Worm (Caenorhabditis elegans) whole organism, mixed stage, embryonic: Measurements from ENCODE around the gene orc-2.

Experiments used
- M03D4.4 ChIP-seq: sonication (generic microtip); optimal IDR thresholded peaks from 2 replicates; lab custom pipeline; 2017; ENCODE audit warnings: mild to moderate bottlenecking, missing genetic modification characterization, missing compliant biosample characterization
- bed-3 ChIP-seq: fragments of 200-800 bp; sonication (Bioruptor generic); optimal IDR thresholded peaks from 3 replicates; lab custom pipeline; 2018; ENCODE audit warnings: mild to moderate bottlenecking, missing genetic modification characterization, moderate library complexity, missing compliant biosample characterization
- blmp-1 ChIP-seq: fragments of 150-350 bp; optimal IDR thresholded peaks from 2 replicates; lab custom pipeline; 2014; ENCODE audit warnings: missing biosample characterization, missing genetic modification characterization
- ceh-39 ChIP-seq: fragments of 150-350 bp; optimal IDR thresholded peaks from 2 replicates; lab custom pipeline; 2014; ENCODE audit warnings: missing biosample characterization, missing genetic modification characterization
- ceh-43 ChIP-seq: fragments of 200-800 bp; sonication (Bioruptor generic); optimal IDR thresholded peaks from 2 replicates; lab custom pipeline; 2018; ENCODE audit warnings: mild to moderate bottlenecking, missing genetic modification characterization, moderate library complexity, missing compliant biosample characterization
- ceh-83 ChIP-seq: fragments of 200-800 bp; sonication (Bioruptor generic); optimal IDR thresholded peaks from 2 replicates; lab custom pipeline; 2018; ENCODE audit warnings: mild to moderate bottlenecking, missing genetic modification characterization, missing compliant biosample characterization
- ces-1 ChIP-seq: fragments of 150-350 bp; optimal IDR thresholded peaks from 2 replicates; lab custom pipeline; 2014; ENCODE audit warnings: missing biosample characterization, missing genetic modification reagents, missing genetic modification characterization
- cnd-1 ChIP-seq: fragments of 200-800 bp; sonication (Bioruptor generic); optimal IDR thresholded peaks from 2 replicates; lab custom pipeline; 2018; ENCODE audit warnings: mild to moderate bottlenecking, missing genetic modification characterization, missing compliant biosample characterization
- drap-1 ChIP-seq: fragments of 200-800 bp; sonication (Bioruptor generic); optimal IDR thresholded peaks from 3 replicates; lab custom pipeline; 2018; ENCODE audit warnings: mild to moderate bottlenecking, missing genetic modification characterization, missing compliant biosample characterization
- elt-1 ChIP-seq: sonication (generic microtip); optimal IDR thresholded peaks from 2 replicates; lab custom pipeline; 2017; ENCODE audit warnings: missing genetic modification characterization, mild to moderate bottlenecking, missing compliant biosample characterization, antibody characterized with exemption, moderate library complexity, borderline replicate concordance; ENCODE audit not compliant: insufficient read depth
- elt-3 ChIP-seq: fragments of 150-350 bp; optimal IDR thresholded peaks from 2 replicates; lab custom pipeline; 2014; ENCODE audit warnings: missing biosample characterization, missing genetic modification characterization
- flh-1 ChIP-seq: fragments of 200-800 bp; sonication (Bioruptor generic); optimal IDR thresholded peaks from 2 replicates; lab custom pipeline; 2018; ENCODE audit warnings: mild to moderate bottlenecking, missing genetic modification characterization, moderate library complexity, missing compliant biosample characterization
- ham-2 ChIP-seq: fragments of 200-800 bp; sonication (Bioruptor generic); optimal IDR thresholded peaks from 2 replicates; lab custom pipeline; 2018; ENCODE audit warnings: mild to moderate bottlenecking, missing genetic modification characterization, missing compliant biosample characterization
- hlh-1 ChIP-seq: fragments of 150-350 bp; optimal IDR thresholded peaks from 2 replicates; lab custom pipeline; 2014; ENCODE audit warnings: missing biosample characterization, missing genetic modification reagents, missing genetic modification characterization
- lin-13 ChIP-seq: fragments of 150-350 bp; optimal IDR thresholded peaks from 2 replicates; lab custom pipeline; 2014; ENCODE audit warnings: missing biosample characterization, missing genetic modification characterization
- lin-32 ChIP-seq: fragments of 200-800 bp; sonication (Bioruptor generic); optimal IDR thresholded peaks from 2 replicates; lab custom pipeline; 2018; ENCODE audit warnings: mild to moderate bottlenecking, missing genetic modification characterization, missing compliant biosample characterization
- lsy-2 ChIP-seq: fragments of 150-350 bp; optimal IDR thresholded peaks from 2 replicates; lab custom pipeline; 2014; ENCODE audit warnings: missing biosample characterization, missing genetic modification characterization
- mab-5 ChIP-seq: fragments of 150-350 bp; optimal IDR thresholded peaks from 2 replicates; lab custom pipeline; 2014; ENCODE audit warnings: missing biosample characterization, missing genetic modification characterization
- mep-1 ChIP-seq: fragments of 150-350 bp; optimal IDR thresholded peaks from 2 replicates; lab custom pipeline; 2017; ENCODE audit warnings: missing biosample characterization, missing genetic modification reagents, missing genetic modification characterization, inconsistent platforms
- mls-2 ChIP-seq: sonication (generic microtip); optimal IDR thresholded peaks from 2 replicates; lab custom pipeline; 2016; ENCODE audit warnings: mild to moderate bottlenecking, missing genetic modification characterization, moderate library complexity, missing compliant biosample characterization
- nhr-12 ChIP-seq: fragments of 150-350 bp; optimal IDR thresholded peaks from 2 replicates; lab custom pipeline; 2014; ENCODE audit warnings: missing biosample characterization, missing genetic modification characterization
- nhr-2 ChIP-seq: fragments of 150-350 bp; optimal IDR thresholded peaks from 2 replicates; lab custom pipeline; 2014; ENCODE audit warnings: missing biosample characterization, missing genetic modification characterization
- nhr-237 ChIP-seq: fragments of 150-350 bp; optimal IDR thresholded peaks from 2 replicates; lab custom pipeline; 2014; ENCODE audit warnings: missing biosample characterization, missing genetic modification characterization
- nhr-28 ChIP-seq: fragments of 150-350 bp; optimal IDR thresholded peaks from 2 replicates; lab custom pipeline; 2014; ENCODE audit warnings: missing biosample characterization, missing genetic modification characterization
- nhr-76 ChIP-seq: sonication (generic microtip); optimal IDR thresholded peaks from 2 replicates; lab custom pipeline; 2017; ENCODE audit warnings: missing biosample characterization, missing genetic modification characterization
- pha-4 ChIP-seq: fragments of 150-350 bp; optimal IDR thresholded peaks from 2 replicates; lab custom pipeline; 2018; ENCODE audit warnings: missing biosample characterization, missing genetic modification reagents, missing genetic modification characterization
- sem-2 ChIP-seq: fragments of 200-800 bp; sonication (Bioruptor generic); optimal IDR thresholded peaks from 2 replicates; lab custom pipeline; 2018; ENCODE audit warnings: mild to moderate bottlenecking, missing genetic modification characterization, missing compliant biosample characterization
- snpc-4 ChIP-seq: fragments of 150-350 bp; optimal IDR thresholded peaks from 2 replicates; lab custom pipeline; 2014; ENCODE audit warnings: missing biosample characterization, missing genetic modification characterization
- sptf-1 ChIP-seq: sonication (generic microtip); optimal IDR thresholded peaks from 2 replicates; lab custom pipeline; 2017; ENCODE audit warnings: mild to moderate bottlenecking, missing genetic modification characterization, moderate library complexity, missing compliant biosample characterization
- tbx-8 ChIP-seq: fragments of 200-800 bp; sonication (Bioruptor generic); optimal IDR thresholded peaks from 2 replicates; lab custom pipeline; 2018; ENCODE audit warnings: mild to moderate bottlenecking, missing genetic modification characterization, moderate library complexity, missing compliant biosample characterization
- unc-120 ChIP-seq: sonication (generic microtip); optimal IDR thresholded peaks from 2 replicates; lab custom pipeline; 2017; ENCODE audit warnings: missing genetic modification characterization, missing compliant biosample characterization; ENCODE audit not compliant: poor library complexity, severe bottlenecking
- unc-39 ChIP-seq: fragments of 150-350 bp; optimal IDR thresholded peaks from 2 replicates; lab custom pipeline; 2014; ENCODE audit warnings: missing biosample characterization, missing genetic modification characterization
- unc-62 ChIP-seq: fragments of 150-350 bp; optimal IDR thresholded peaks from 2 replicates; lab custom pipeline; 2014; ENCODE audit warnings: missing biosample characterization, missing genetic modification reagents, missing genetic modification characterization
- zip-8 ChIP-seq: fragments of 150-350 bp; optimal IDR thresholded peaks from 2 replicates; lab custom pipeline; 2014; ENCODE audit warnings: missing biosample characterization, missing genetic modification characterization
- ztf-11 ChIP-seq: fragments of 150-350 bp; optimal IDR thresholded peaks from 2 replicates; lab custom pipeline; 2014; ENCODE audit warnings: missing biosample characterization, missing genetic modification characterization

Gene orc-2

ce11 chrII:10834717-10835116 is 39.0 kb upstream of the orc-2 start:
- no peak for TF ChIP-seq tbx-8 (GFP tag; lab: Kevin White, UChicago)
- no peak for TF ChIP-seq flh-1 (GFP tag; lab: Kevin White, UChicago)
- no peak for TF ChIP-seq mls-2 (tag; lab: Kevin White, UChicago)
- TF ChIP-seq nhr-237 (tag; lab: Kevin White, UChicago), result no peak
- no peak for TF ChIP-seq sptf-1 (tag; lab: Kevin White, UChicago)
- TF ChIP-seq ceh-43 (GFP tag; lab: Kevin White, UChicago), result no peak
- TF ChIP-seq unc-62 (GFP tag; lab: Kevin White, UChicago), result no peak
- TF ChIP-seq nhr-12, result no peak
- TF ChIP-seq ham-2, result no peak
- no peak for TF ChIP-seq ceh-39

- no peak for TF ChIP-seq flh-1 (GFP tag; lab: Kevin White, UChicago)
Measured at ce11 chrII:10838550-10838949, 35.2 kb upstream of the orc-2 start.

ce11 chrII:10840067-10840466 is 33.7 kb upstream of the orc-2 start:
- peak; percentile 95 for TF ChIP-seq M03D4.4
- TF ChIP-seq ceh-43 (GFP tag; lab: Kevin White, UChicago), result peak; percentile 92
- TF ChIP-seq nhr-2, result no peak
- peak; percentile 23 for TF ChIP-seq hlh-1 (tag; lab: Kevin White, UChicago)
- TF ChIP-seq ham-2, result peak; percentile 91
- TF ChIP-seq drap-1 (GFP tag; lab: Kevin White, UChicago), result peak; percentile 94
- TF ChIP-seq sem-2 (GFP tag; lab: Kevin White, UChicago), result peak; percentile 94
- peak; percentile 97 for TF ChIP-seq tbx-8 (GFP tag; lab: Kevin White, UChicago)
- TF ChIP-seq nhr-237 (tag; lab: Kevin White, UChicago), result no peak
- TF ChIP-seq cnd-1 (tag; lab: Kevin White, UChicago), result peak; percentile 97
- TF ChIP-seq zip-8 (tag; lab: Kevin White, UChicago), result no peak
- no peak for TF ChIP-seq elt-1 (tag; lab: Kevin White, UChicago)
- TF ChIP-seq ceh-83 (GFP tag; lab: Kevin White, UChicago), result peak; percentile 99
- peak; percentile 23 for TF ChIP-seq mep-1 (tag; lab: Kevin White, UChicago)
- TF ChIP-seq unc-62 (GFP tag; lab: Kevin White, UChicago), result peak; percentile 12
- TF ChIP-seq lin-32 (GFP tag; lab: Kevin White, UChicago), result peak; percentile 90
- no peak for TF ChIP-seq ces-1 (GFP tag; lab: Kevin White, UChicago)
- TF ChIP-seq snpc-4, result no peak
- peak; percentile 59 for TF ChIP-seq lsy-2 (tag; lab: Kevin White, UChicago)
- peak; percentile 98 for TF ChIP-seq mls-2 (tag; lab: Kevin White, UChicago)
- TF ChIP-seq unc-120 (tag; lab: Kevin White, UChicago), result peak; percentile 84
- peak; percentile 49 for TF ChIP-seq ztf-11 (tag; lab: Kevin White, UChicago)
- no peak for TF ChIP-seq nhr-12
- peak; percentile 63 for TF ChIP-seq nhr-28 (tag; lab: Kevin White, UChicago)
- peak; percentile 96 for TF ChIP-seq sptf-1 (tag; lab: Kevin White, UChicago)
- TF ChIP-seq nhr-76 (tag; lab: Kevin White, UChicago), result no peak
- peak; percentile 43 for TF ChIP-seq unc-39 (tag; lab: Kevin White, UChicago)
- peak; percentile 33 for TF ChIP-seq ceh-39
- TF ChIP-seq mab-5 (tag; lab: Kevin White, UChicago), result no peak
- peak; percentile 83 for TF ChIP-seq pha-4 (tag; lab: Kevin White, UChicago)
- TF ChIP-seq blmp-1 (tag; lab: Kevin White, UChicago), result no peak
- TF ChIP-seq flh-1 (GFP tag; lab: Kevin White, UChicago), result peak; percentile 83
- TF ChIP-seq lin-13 (tag; lab: Kevin White, UChicago), result peak; percentile 74
- no peak for TF ChIP-seq elt-3 (tag; lab: Kevin White, UChicago)
- peak; percentile 82 for TF ChIP-seq bed-3

ce11 chrII:10843527-10843926 is 30.2 kb upstream of the orc-2 start, which contains the start of gene M106.8:
Gene M106.8 (minus strand): TSS chrII:10843627.
- no peak for TF ChIP-seq drap-1 (GFP tag; lab: Kevin White, UChicago)
- TF ChIP-seq nhr-2, result no peak
- no peak for TF ChIP-seq nhr-28 (tag; lab: Kevin White, UChicago)
- no peak for TF ChIP-seq tbx-8 (GFP tag; lab: Kevin White, UChicago)
- no peak for TF ChIP-seq ces-1 (GFP tag; lab: Kevin White, UChicago)
- TF ChIP-seq nhr-237 (tag; lab: Kevin White, UChicago), result no peak
- TF ChIP-seq unc-62 (GFP tag; lab: Kevin White, UChicago), result no peak
- TF ChIP-seq ceh-83 (GFP tag; lab: Kevin White, UChicago), result no peak
- no peak for TF ChIP-seq snpc-4
- no peak for TF ChIP-seq ham-2
- no peak for TF ChIP-seq nhr-12
- TF ChIP-seq nhr-76 (tag; lab: Kevin White, UChicago), result no peak
- TF ChIP-seq ztf-11 (tag; lab: Kevin White, UChicago), result no peak
- no peak for TF ChIP-seq ceh-39
- TF ChIP-seq mls-2 (tag; lab: Kevin White, UChicago), result no peak
- no peak for TF ChIP-seq zip-8 (tag; lab: Kevin White, UChicago)
- TF ChIP-seq lsy-2 (tag; lab: Kevin White, UChicago), result no peak
- TF ChIP-seq blmp-1 (tag; lab: Kevin White, UChicago), result no peak
- TF ChIP-seq sptf-1 (tag; lab: Kevin White, UChicago), result no peak
- TF ChIP-seq, all 35 proteins: peak for 0
